Fruit fly (Drosophila melanogaster) whole organism, embryonic: ENCODE data around the gene CG14971.
A peak's percentile ranks its signal among the peaks of the same experiment; 100 is the strongest.

Experiments
- Ada2b ChIP-seq: fragments of 200-800 bp; sonication (Bioruptor generic); IDR thresholded peaks from 2 replicates; pipeline ENCODE4 v1.3.6; 2022; ENCODE audit warnings: missing biosample characterization, missing genetic modification characterization
- BEAF-32 ChIP-seq: fragments of 200-800 bp; sonication (Bioruptor generic); optimal IDR thresholded peaks from 3 replicates; lab custom pipeline; 2017; ENCODE audit warnings: missing biosample characterization, missing genetic modification characterization, mild to moderate bottlenecking, moderate library complexity, missing genetic modification reagents
- Bgb ChIP-seq: fragments of 200-800 bp; sonication (Bioruptor generic); IDR thresholded peaks from 2 replicates; pipeline ENCODE4 v1.3.6; 2022; ENCODE audit warnings: missing biosample characterization, missing genetic modification characterization; ENCODE audit not compliant: partially characterized antibody
- CG14710 ChIP-seq: fragments of 200-800 bp; sonication (Bioruptor generic); optimal IDR thresholded peaks from 3 replicates; lab custom pipeline; 2019; ENCODE audit warnings: missing biosample characterization, mild to moderate bottlenecking, missing genetic modification characterization, moderate library complexity
- CG1603 ChIP-seq: fragments of 200-800 bp; sonication (Bioruptor generic); optimal IDR thresholded peaks from 2 replicates; lab custom pipeline; 2019; ENCODE audit warnings: missing biosample characterization, mild to moderate bottlenecking, missing genetic modification characterization, moderate library complexity
- CG18476 ChIP-seq: fragments of 200-800 bp; sonication (Bioruptor generic); optimal IDR thresholded peaks from 2 replicates; lab custom pipeline; 2016; ENCODE audit warnings: missing biosample characterization, mild to moderate bottlenecking, missing genetic modification characterization
- CG18619 ChIP-seq: fragments of 200-800 bp; sonication (Bioruptor generic); optimal IDR thresholded peaks from 3 replicates; lab custom pipeline; 2017; ENCODE audit warnings: missing biosample characterization, mild to moderate bottlenecking, missing genetic modification characterization
- CG2875 ChIP-seq: fragments of 200-800 bp; sonication (Bioruptor generic); optimal IDR thresholded peaks from 2 replicates; lab custom pipeline; 2017; ENCODE audit warnings: missing biosample characterization, mild to moderate bottlenecking, missing genetic modification characterization, missing genetic modification reagents
- CG31388 ChIP-seq: fragments of 200-800 bp; sonication (Bioruptor generic); optimal IDR thresholded peaks from 2 replicates; lab custom pipeline; 2016; ENCODE audit warnings: missing biosample characterization, missing genetic modification characterization
- CG32767 ChIP-seq: fragments of 200-800 bp; sonication (Bioruptor generic); IDR thresholded peaks from 2 replicates; pipeline ENCODE4 v1.3.6; 2022; ENCODE audit warnings: missing biosample characterization, missing genetic modification characterization
- CG4617 ChIP-seq: fragments of 200-800 bp; sonication (Bioruptor generic); optimal IDR thresholded peaks from 3 replicates; lab custom pipeline; 2016; ENCODE audit warnings: missing biosample characterization, missing genetic modification characterization, borderline replicate concordance
- CG5953 ChIP-seq: fragments of 200-800 bp; sonication (Bioruptor generic); IDR thresholded peaks from 2 replicates; pipeline ENCODE4 v1.3.6; 2022; ENCODE audit warnings: missing biosample characterization, missing genetic modification characterization
- CG6765 ChIP-seq: fragments of 200-800 bp; sonication (Bioruptor generic); optimal IDR thresholded peaks from 3 replicates; lab custom pipeline; 2017; ENCODE audit warnings: missing biosample characterization, mild to moderate bottlenecking, missing genetic modification characterization
- CoRest ChIP-seq: fragments of 200-800 bp; sonication (Bioruptor generic); optimal IDR thresholded peaks from 3 replicates; lab custom pipeline; 2018; ENCODE audit warnings: missing biosample characterization, mild to moderate bottlenecking, missing genetic modification characterization, moderate library complexity
- CrebB ChIP-seq: fragments of 200-800 bp; sonication (Bioruptor generic); optimal IDR thresholded peaks from 3 replicates; lab custom pipeline; 2018; ENCODE audit warnings: missing biosample characterization, mild to moderate bottlenecking, missing genetic modification characterization
- Doc3 ChIP-seq: fragments of 200-800 bp; sonication (Bioruptor generic); IDR thresholded peaks from 3 replicates; pipeline ENCODE4 v1.3.6; 2022; ENCODE audit warnings: missing biosample characterization, missing genetic modification characterization; ENCODE audit not compliant: partially characterized antibody
- Drgx ChIP-seq: fragments of 200-800 bp; sonication (Bioruptor generic); IDR thresholded peaks from 2 replicates; pipeline ENCODE4 v1.3.6; 2022; ENCODE audit warnings: missing biosample characterization, missing genetic modification characterization
- Gsc ChIP-seq: fragments of 200-800 bp; sonication (Bioruptor generic); IDR thresholded peaks from 2 replicates; pipeline ENCODE4 v1.3.6; 2022; ENCODE audit warnings: missing biosample characterization, missing genetic modification characterization
- Gug ChIP-seq: fragments of 200-800 bp; sonication (Bioruptor generic); IDR thresholded peaks from 4 replicates; pipeline ENCODE4 v1.3.6; 2022; ENCODE audit warnings: missing biosample characterization, missing genetic modification characterization
- HLH3B ChIP-seq: fragments of 200-800 bp; sonication (Bioruptor generic); IDR thresholded peaks from 2 replicates; pipeline ENCODE4 v1.3.6; 2022; ENCODE audit warnings: missing biosample characterization, missing genetic modification characterization
- Hr51 ChIP-seq, 2 experiments: fragments of 200-800 bp; sonication (Bioruptor generic); optimal IDR thresholded peaks; 2 replicates in 1 of 2; 3 replicates in 1 of 2; lab custom pipeline; 2016 to 2018; ENCODE audit warnings: missing biosample characterization in 2 of 2, missing genetic modification characterization in 2 of 2, mild to moderate bottlenecking in 1 of 2, moderate library complexity in 1 of 2
- Hr78 ChIP-seq, 2 experiments: fragments of 200-800 bp in 1 of 2; fragments of >200 bp in 1 of 2; sonication (Bioruptor generic) in 1 of 2; optimal IDR thresholded peaks; 2 replicates each; lab custom pipeline; 2017 to 2019; ENCODE audit warnings: missing biosample characterization in 2 of 2, missing genetic modification characterization in 2 of 2, mild to moderate bottlenecking in 1 of 2, moderate library complexity in 1 of 2
- MTF-1 ChIP-seq: fragments of 200-800 bp; sonication (Bioruptor generic); optimal IDR thresholded peaks from 2 replicates; lab custom pipeline; 2018; ENCODE audit warnings: missing biosample characterization, mild to moderate bottlenecking, missing genetic modification characterization, borderline replicate concordance
- Six4 ChIP-seq: fragments of 200-800 bp; sonication (Bioruptor generic); optimal IDR thresholded peaks from 2 replicates; lab custom pipeline; 2016; ENCODE audit warnings: missing biosample characterization, missing genetic modification characterization
- Sox102F ChIP-seq: fragments of 200-800 bp; sonication (Bioruptor generic); optimal IDR thresholded peaks from 2 replicates; lab custom pipeline; 2018; ENCODE audit warnings: missing biosample characterization, mild to moderate bottlenecking, missing genetic modification characterization, moderate library complexity
- Spps ChIP-seq: fragments of 200-800 bp; sonication (Bioruptor generic); optimal IDR thresholded peaks from 2 replicates; lab custom pipeline; 2018; ENCODE audit warnings: missing biosample characterization, mild to moderate bottlenecking, missing genetic modification characterization
- Tbp ChIP-seq: fragments of >200 bp; optimal IDR thresholded peaks from 2 replicates; lab custom pipeline; 2018; ENCODE audit warnings: missing biosample characterization, missing genetic modification characterization
- Xrp1 ChIP-seq: fragments of 200-800 bp; sonication (Bioruptor generic); IDR thresholded peaks from 2 replicates; pipeline ENCODE4 v1.3.6; 2022; ENCODE audit warnings: missing biosample characterization, missing genetic modification characterization
- ap ChIP-seq: fragments of 200-800 bp; sonication (Bioruptor generic); IDR thresholded peaks from 2 replicates; pipeline ENCODE4 v1.3.6; 2022; ENCODE audit warnings: missing biosample characterization, missing genetic modification characterization
- ara ChIP-seq: fragments of 200-800 bp; sonication (Bioruptor generic); IDR thresholded peaks from 2 replicates; pipeline ENCODE4 v1.3.6; 2022; ENCODE audit warnings: missing biosample characterization, missing genetic modification characterization
- bsh ChIP-seq, 2 experiments: fragments of 200-800 bp; sonication (Bioruptor generic); optimal IDR thresholded peaks; 2 replicates each; lab custom pipeline; 2017 to 2018; ENCODE audit warnings: mild to moderate bottlenecking in 2 of 2, missing biosample characterization in 2 of 2, missing genetic modification characterization in 2 of 2, moderate library complexity in 1 of 2
- chinmo ChIP-seq: fragments of 200-800 bp; sonication (Bioruptor generic); IDR thresholded peaks from 4 replicates; pipeline ENCODE4 v1.3.6; 2022; ENCODE audit warnings: missing biosample characterization, missing genetic modification characterization; ENCODE audit not compliant: partially characterized antibody
- croc ChIP-seq: fragments of 200-800 bp; sonication (Bioruptor generic); conservative IDR thresholded peaks from 3 replicates; pipeline ENCODE4 v1.3.6; 2022; ENCODE audit warnings: missing biosample characterization, missing genetic modification characterization
- crol ChIP-seq: fragments of 200-800 bp; sonication (Bioruptor generic); IDR thresholded peaks from 2 replicates; pipeline ENCODE4 v1.3.6; 2022; ENCODE audit warnings: missing biosample characterization, missing genetic modification characterization
- cwo ChIP-seq: fragments of 200-800 bp; sonication (Bioruptor generic); optimal IDR thresholded peaks from 3 replicates; lab custom pipeline; 2017; ENCODE audit warnings: missing biosample characterization, missing genetic modification characterization, mild to moderate bottlenecking, moderate library complexity, missing genetic modification reagents
- dmrt99B ChIP-seq: fragments of 200-800 bp; sonication (Bioruptor generic); optimal IDR thresholded peaks from 2 replicates; lab custom pipeline; 2018; ENCODE audit warnings: missing biosample characterization, mild to moderate bottlenecking, missing genetic modification characterization, moderate library complexity
- eyg ChIP-seq: fragments of 200-800 bp; sonication (Bioruptor generic); optimal IDR thresholded peaks from 3 replicates; lab custom pipeline; 2016; ENCODE audit warnings: missing biosample characterization, missing genetic modification characterization
- gem ChIP-seq: fragments of 200-800 bp; sonication (Bioruptor generic); optimal IDR thresholded peaks from 2 replicates; lab custom pipeline; 2019; ENCODE audit warnings: missing biosample characterization, mild to moderate bottlenecking, missing genetic modification characterization, moderate library complexity
- grau ChIP-seq: fragments of 200-800 bp; optimal IDR thresholded peaks from 3 replicates; lab custom pipeline; 2019; ENCODE audit warnings: missing biosample characterization, mild to moderate bottlenecking, missing genetic modification characterization, moderate library complexity
- kah ChIP-seq: fragments of 200-800 bp; sonication (Bioruptor generic); optimal IDR thresholded peaks from 2 replicates; lab custom pipeline; 2018; ENCODE audit warnings: missing biosample characterization, mild to moderate bottlenecking, missing genetic modification characterization
- onecut ChIP-seq: fragments of 200-800 bp; sonication (Bioruptor generic); IDR thresholded peaks from 2 replicates; pipeline ENCODE4 v1.3.6; 2022; ENCODE audit warnings: missing biosample characterization, missing genetic modification characterization
- phol ChIP-seq: fragments of 200-800 bp; sonication (Bioruptor generic); optimal IDR thresholded peaks from 3 replicates; lab custom pipeline; 2018; ENCODE audit warnings: missing biosample characterization, mild to moderate bottlenecking, missing genetic modification characterization, moderate library complexity
- pros ChIP-seq: fragments of 200-800 bp; sonication (Bioruptor generic); optimal IDR thresholded peaks from 3 replicates; lab custom pipeline; 2019; ENCODE audit warnings: missing biosample characterization, mild to moderate bottlenecking, missing genetic modification characterization, moderate library complexity
- slbo ChIP-seq: fragments of 200-800 bp; sonication (Bioruptor generic); IDR thresholded peaks from 2 replicates; pipeline ENCODE4 v1.3.6; 2022; ENCODE audit warnings: missing biosample characterization, missing genetic modification characterization
- so ChIP-seq: fragments of 200-800 bp; sonication (Bioruptor generic); IDR thresholded peaks from 3 replicates; pipeline ENCODE4 v1.3.6; 2022; ENCODE audit warnings: missing biosample characterization, missing genetic modification characterization
- sob ChIP-seq: fragments of 200-800 bp; sonication (Bioruptor generic); IDR thresholded peaks from 2 replicates; pipeline ENCODE4 v1.3.6; 2022; ENCODE audit warnings: missing biosample characterization, missing genetic modification characterization
- tgo ChIP-seq: fragments of 200-800 bp; sonication (Bioruptor generic); IDR thresholded peaks from 3 replicates; pipeline ENCODE4 v1.3.6; 2022; ENCODE audit warnings: missing biosample characterization, missing genetic modification characterization
- unpg ChIP-seq: fragments of 200-800 bp; sonication (Bioruptor generic); optimal IDR thresholded peaks from 3 replicates; lab custom pipeline; 2018; ENCODE audit warnings: missing biosample characterization, mild to moderate bottlenecking, missing genetic modification characterization, moderate library complexity
- z ChIP-seq: fragments of 200-800 bp; sonication (Bioruptor generic); IDR thresholded peaks from 3 replicates; pipeline ENCODE4 v1.3.6; 2022; ENCODE audit warnings: missing biosample characterization, missing genetic modification characterization

Gene CG14971

DNA sequence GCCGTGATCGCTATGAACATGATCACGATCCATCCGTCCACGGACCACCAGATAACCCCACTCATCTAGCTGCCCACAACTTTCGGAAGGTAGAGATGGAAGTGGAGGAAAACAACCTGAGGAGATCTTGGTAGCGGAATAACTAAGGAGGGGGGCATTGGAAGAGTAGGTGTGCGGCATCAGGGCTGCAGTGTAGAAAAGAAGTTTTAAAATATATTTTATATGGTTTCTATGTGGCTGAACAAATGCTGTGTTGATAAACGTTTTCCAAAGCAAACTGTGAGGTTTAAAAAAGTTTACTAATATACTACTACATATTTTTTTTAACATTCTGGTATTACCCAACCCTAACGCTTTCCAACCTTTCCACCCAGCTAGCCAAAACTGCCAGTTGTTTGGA, 36.2 kb downstream of the CG14971 start (continued):
- TF ChIP-seq CG14710 (tag; lab: Kevin White, UChicago) = peak; percentile 25
- TF ChIP-seq gem (tag; lab: Kevin White, UChicago) = peak; percentile 56
- 0 out of 2 replicates have a peak, but pooled peaks have one; percentile 33 for TF ChIP-seq HLH3B (GFP tag; lab: Robert Waterston, UW)
- peak; percentile 27 for TF ChIP-seq CG18619
- peak; percentile 61; the same call in 1 of the 2 replicates for TF ChIP-seq CG5953
- peak; percentile 36; the same call in 1 of the 2 replicates for TF ChIP-seq Ada2b (GFP tag; lab: Robert Waterston, UW)
- TF ChIP-seq Tbp (GFP tag; lab: Kevin White, UChicago) = no peak
- 0 out of 2 replicates have a peak, but pooled peaks have one; percentile 8 for TF ChIP-seq onecut
- TF ChIP-seq CG1603 (tag; lab: Kevin White, UChicago) = peak; percentile 17
- peak; percentile 57 for TF ChIP-seq dmrt99B (tag; lab: Kevin White, UChicago)
- TF ChIP-seq CG18476 (GFP tag; lab: Kevin White, UChicago) = no peak
- TF ChIP-seq bsh (GFP tag; optimal IDR thresholded peaks at IDR 0.05; lab: Kevin White, UChicago) = peak in 1 of 2 experiments; percentile 74
- TF ChIP-seq pros (GFP tag; lab: Kevin White, UChicago) = no peak
- TF ChIP-seq Gug (GFP tag; lab: Robert Waterston, UW) = no peak
- no peak for TF ChIP-seq z (GFP tag; lab: Robert Waterston, UW)
- TF ChIP-seq CG31388 (GFP tag; lab: Kevin White, UChicago) = no peak
- TF ChIP-seq Hr51 (GFP tag; optimal IDR thresholded peaks at IDR 0.05; lab: Kevin White, UChicago) = peak in 1 of 2 experiments; percentile 20
- TF ChIP-seq crol (GFP tag; lab: Robert Waterston, UW) = peak; percentile 43
- no peak for TF ChIP-seq Doc3 (GFP tag; lab: Robert Waterston, UW)
- TF ChIP-seq Six4 (GFP tag; lab: Kevin White, UChicago) = no peak
- no peak for TF ChIP-seq tgo
- TF ChIP-seq sob (GFP tag; lab: Robert Waterston, UW) = 0 out of 2 replicates have a peak, but pooled peaks have one; percentile 36
- TF ChIP-seq ara (GFP tag; lab: Robert Waterston, UW) = peak; percentile 63; the same call in 1 of the 2 replicates
- TF ChIP-seq Hr78 (GFP tag; optimal IDR thresholded peaks at IDR 0.05; lab: Kevin White, UChicago) = peak in 1 of 2 experiments; percentile 8
- no peak for TF ChIP-seq MTF-1 (GFP tag; lab: Kevin White, UChicago)
- no peak for TF ChIP-seq CG6765
- peak; percentile 79 for TF ChIP-seq Xrp1 (GFP tag; lab: Robert Waterston, UW)
- no peak for TF ChIP-seq CrebB
- no peak for TF ChIP-seq BEAF-32 (GFP tag; lab: Kevin White, UChicago)
- 0 out of 3 replicates have a peak, but pooled peaks have one; percentile 49 for TF ChIP-seq so (GFP tag; lab: Robert Waterston, UW)
- TF ChIP-seq chinmo = no peak
- no peak for TF ChIP-seq Bgb (GFP tag; lab: Robert Waterston, UW)
- TF ChIP-seq CG32767 (GFP tag; lab: Robert Waterston, UW) = 0 out of 2 replicates have a peak, but pooled peaks have one; percentile 20
- peak; percentile 24 for TF ChIP-seq CG2875 (GFP tag; lab: Kevin White, UChicago)
- peak; percentile 28 for TF ChIP-seq grau (tag; lab: Kevin White, UChicago)
- TF ChIP-seq Sox102F (GFP tag; lab: Kevin White, UChicago) = peak; percentile 55
- no peak for TF ChIP-seq CG4617 (GFP tag; lab: Kevin White, UChicago)
- TF ChIP-seq cwo (GFP tag; lab: Kevin White, UChicago) = no peak
- no peak for TF ChIP-seq Spps (tag; lab: Kevin White, UChicago)
- TF ChIP-seq phol = peak; percentile 40
- peak; percentile 32; the same call in 1 of the 3 replicates for TF ChIP-seq croc
- TF ChIP-seq unpg (GFP tag; lab: Kevin White, UChicago) = peak; percentile 51
- peak; percentile 39 for TF ChIP-seq CoRest
- TF ChIP-seq Drgx (GFP tag; lab: Robert Waterston, UW) = peak; percentile 46; the same call in 1 of the 2 replicates
- TF ChIP-seq kah (GFP tag; lab: Kevin White, UChicago) = no peak
- no peak for TF ChIP-seq ap
- no peak for TF ChIP-seq Gsc (GFP tag; lab: Robert Waterston, UW)
- TF ChIP-seq slbo = peak; percentile 46; the same call in 1 of the 2 replicates
- TF ChIP-seq eyg (GFP tag; lab: Kevin White, UChicago) = no peak
